Worm (Caenorhabditis elegans) whole organism, mixed stage, embryonic: Measurements from ENCODE around the gene wdr-60.

Experiments
- M03D4.4 ChIP-seq: sonication (generic microtip); optimal IDR thresholded peaks from 2 replicates; lab custom pipeline; 2017; ENCODE audit warnings: mild to moderate bottlenecking, missing genetic modification characterization, missing compliant biosample characterization
- bed-3 ChIP-seq: fragments of 200-800 bp; sonication (Bioruptor generic); optimal IDR thresholded peaks from 3 replicates; lab custom pipeline; 2018; ENCODE audit warnings: mild to moderate bottlenecking, missing genetic modification characterization, moderate library complexity, missing compliant biosample characterization
- blmp-1 ChIP-seq: fragments of 150-350 bp; optimal IDR thresholded peaks from 2 replicates; lab custom pipeline; 2014; ENCODE audit warnings: missing biosample characterization, missing genetic modification characterization
- ceh-39 ChIP-seq: fragments of 150-350 bp; optimal IDR thresholded peaks from 2 replicates; lab custom pipeline; 2014; ENCODE audit warnings: missing biosample characterization, missing genetic modification characterization
- ceh-83 ChIP-seq: fragments of 200-800 bp; sonication (Bioruptor generic); optimal IDR thresholded peaks from 2 replicates; lab custom pipeline; 2018; ENCODE audit warnings: mild to moderate bottlenecking, missing genetic modification characterization, missing compliant biosample characterization
- ces-1 ChIP-seq: fragments of 150-350 bp; optimal IDR thresholded peaks from 2 replicates; lab custom pipeline; 2014; ENCODE audit warnings: missing biosample characterization, missing genetic modification reagents, missing genetic modification characterization
- cnd-1 ChIP-seq: fragments of 200-800 bp; sonication (Bioruptor generic); optimal IDR thresholded peaks from 2 replicates; lab custom pipeline; 2018; ENCODE audit warnings: mild to moderate bottlenecking, missing genetic modification characterization, missing compliant biosample characterization
- drap-1 ChIP-seq: fragments of 200-800 bp; sonication (Bioruptor generic); optimal IDR thresholded peaks from 3 replicates; lab custom pipeline; 2018; ENCODE audit warnings: mild to moderate bottlenecking, missing genetic modification characterization, missing compliant biosample characterization
- flh-1 ChIP-seq: fragments of 200-800 bp; sonication (Bioruptor generic); optimal IDR thresholded peaks from 2 replicates; lab custom pipeline; 2018; ENCODE audit warnings: mild to moderate bottlenecking, missing genetic modification characterization, moderate library complexity, missing compliant biosample characterization
- ham-2 ChIP-seq: fragments of 200-800 bp; sonication (Bioruptor generic); optimal IDR thresholded peaks from 2 replicates; lab custom pipeline; 2018; ENCODE audit warnings: mild to moderate bottlenecking, missing genetic modification characterization, missing compliant biosample characterization
- hlh-1 ChIP-seq: fragments of 150-350 bp; optimal IDR thresholded peaks from 2 replicates; lab custom pipeline; 2014; ENCODE audit warnings: missing biosample characterization, missing genetic modification reagents, missing genetic modification characterization
- lin-13 ChIP-seq: fragments of 150-350 bp; optimal IDR thresholded peaks from 2 replicates; lab custom pipeline; 2014; ENCODE audit warnings: missing biosample characterization, missing genetic modification characterization
- lin-32 ChIP-seq: fragments of 200-800 bp; sonication (Bioruptor generic); optimal IDR thresholded peaks from 2 replicates; lab custom pipeline; 2018; ENCODE audit warnings: mild to moderate bottlenecking, missing genetic modification characterization, missing compliant biosample characterization
- lsy-2 ChIP-seq: fragments of 150-350 bp; optimal IDR thresholded peaks from 2 replicates; lab custom pipeline; 2014; ENCODE audit warnings: missing biosample characterization, missing genetic modification characterization
- mep-1 ChIP-seq: fragments of 150-350 bp; optimal IDR thresholded peaks from 2 replicates; lab custom pipeline; 2017; ENCODE audit warnings: missing biosample characterization, missing genetic modification reagents, missing genetic modification characterization, inconsistent platforms
- mls-2 ChIP-seq: sonication (generic microtip); optimal IDR thresholded peaks from 2 replicates; lab custom pipeline; 2016; ENCODE audit warnings: mild to moderate bottlenecking, missing genetic modification characterization, moderate library complexity, missing compliant biosample characterization
- nhr-2 ChIP-seq: fragments of 150-350 bp; optimal IDR thresholded peaks from 2 replicates; lab custom pipeline; 2014; ENCODE audit warnings: missing biosample characterization, missing genetic modification characterization
- nhr-237 ChIP-seq: fragments of 150-350 bp; optimal IDR thresholded peaks from 2 replicates; lab custom pipeline; 2014; ENCODE audit warnings: missing biosample characterization, missing genetic modification characterization
- nhr-28 ChIP-seq: fragments of 150-350 bp; optimal IDR thresholded peaks from 2 replicates; lab custom pipeline; 2014; ENCODE audit warnings: missing biosample characterization, missing genetic modification characterization
- nhr-76 ChIP-seq: sonication (generic microtip); optimal IDR thresholded peaks from 2 replicates; lab custom pipeline; 2017; ENCODE audit warnings: missing biosample characterization, missing genetic modification characterization
- sem-2 ChIP-seq: fragments of 200-800 bp; sonication (Bioruptor generic); optimal IDR thresholded peaks from 2 replicates; lab custom pipeline; 2018; ENCODE audit warnings: mild to moderate bottlenecking, missing genetic modification characterization, missing compliant biosample characterization
- snpc-4 ChIP-seq: fragments of 150-350 bp; optimal IDR thresholded peaks from 2 replicates; lab custom pipeline; 2014; ENCODE audit warnings: missing biosample characterization, missing genetic modification characterization
- unc-120 ChIP-seq: sonication (generic microtip); optimal IDR thresholded peaks from 2 replicates; lab custom pipeline; 2017; ENCODE audit warnings: missing genetic modification characterization, missing compliant biosample characterization; ENCODE audit not compliant: poor library complexity, severe bottlenecking
- unc-39 ChIP-seq: fragments of 150-350 bp; optimal IDR thresholded peaks from 2 replicates; lab custom pipeline; 2014; ENCODE audit warnings: missing biosample characterization, missing genetic modification characterization
- unc-62 ChIP-seq: fragments of 150-350 bp; optimal IDR thresholded peaks from 2 replicates; lab custom pipeline; 2014; ENCODE audit warnings: missing biosample characterization, missing genetic modification reagents, missing genetic modification characterization
- zip-8 ChIP-seq: fragments of 150-350 bp; optimal IDR thresholded peaks from 2 replicates; lab custom pipeline; 2014; ENCODE audit warnings: missing biosample characterization, missing genetic modification characterization
- ztf-11 ChIP-seq: fragments of 150-350 bp; optimal IDR thresholded peaks from 2 replicates; lab custom pipeline; 2014; ENCODE audit warnings: missing biosample characterization, missing genetic modification characterization

Gene wdr-60

ce11 chrIII:4998111-4998859, 11.3 kb downstream of the wdr-60 start, which contains the start of gene tmem-131:
Gene tmem-131 (minus strand): TSS chrIII:4998161.
- TF ChIP-seq lin-32 (GFP tag; lab: Kevin White, UChicago) = no peak

ce11 chrIII:4998956-4999425, 12.0 kb downstream of the wdr-60 start, which contains the start of gene smcr-8:
Gene smcr-8 (plus strand): TSS chrIII:4999375.
- TF ChIP-seq flh-1 (no peak), lin-32 (GFP tag; lab: Kevin White, UChicago) (no peak), M03D4.4 (tag; lab: Kevin White, UChicago) (no peak), nhr-28 (tag; lab: Kevin White, UChicago) (no peak), zip-8 (tag; lab: Kevin White, UChicago) (no peak), drap-1 (GFP tag; lab: Kevin White, UChicago) (no peak), nhr-76 (tag; lab: Kevin White, UChicago) (no peak), cnd-1 (tag; lab: Kevin White, UChicago) (no peak), ham-2 (GFP tag; lab: Kevin White, UChicago) (no peak), ceh-39 (tag; lab: Kevin White, UChicago) (no peak)

ce11 chrIII:5002231-5002630, 15.2 kb downstream of the wdr-60 start, which contains the start of gene R144.10:
Gene R144.10 (minus strand): TSS chrIII:5002331.
- no peak for TF ChIP-seq nhr-28 (tag; lab: Kevin White, UChicago)

ce11 chrIII:5004621-5005020, 17.6 kb downstream of the wdr-60 start, which contains the start of gene R144.6:
Gene R144.6 (minus strand): TSS chrIII:5004721.
- TF ChIP-seq mls-2 (tag; lab: Kevin White, UChicago) (no peak), nhr-237 (tag; lab: Kevin White, UChicago) (no peak), lin-32 (GFP tag; lab: Kevin White, UChicago) (no peak), bed-3 (no peak), nhr-76 (tag; lab: Kevin White, UChicago) (no peak), unc-120 (tag; lab: Kevin White, UChicago) (no peak), ces-1 (GFP tag; lab: Kevin White, UChicago) (no peak), snpc-4 (no peak), ceh-83 (GFP tag; lab: Kevin White, UChicago) (no peak), nhr-2 (no peak), mep-1 (tag; lab: Kevin White, UChicago) (no peak), lin-13 (tag; lab: Kevin White, UChicago) (no peak)

ce11 chrIII:5006881-5007280, 19.9 kb downstream of the wdr-60 start, which contains the start of gene R144.12:
Gene R144.12 (minus strand): TSS chrIII:5006981.
- TF ChIP-seq hlh-1 (no peak), flh-1 (no peak), lin-32 (GFP tag; lab: Kevin White, UChicago) (no peak), lsy-2 (tag; lab: Kevin White, UChicago) (no peak), sem-2 (GFP tag; lab: Kevin White, UChicago) (no peak), ztf-11 (no peak), ces-1 (GFP tag; lab: Kevin White, UChicago) (no peak), nhr-2 (no peak)

- TF ChIP-seq unc-39 (tag; lab: Kevin White, UChicago) (no peak), lsy-2 (tag; lab: Kevin White, UChicago) (no peak), blmp-1 (tag; lab: Kevin White, UChicago) (no peak), unc-62 (no peak), cnd-1 (tag; lab: Kevin White, UChicago) (no peak), nhr-28 (tag; lab: Kevin White, UChicago) (no peak), lin-13 (tag; lab: Kevin White, UChicago) (no peak)
- TF ChIP-seq, all 35 proteins: peak for 0
Observed at ce11 chrIII:5008730-5009129, 21.7 kb downstream of the wdr-60 start, which contains the start of gene R144.11. Gene R144.11 (minus strand): TSS chrIII:5008830.
